Fruit fly (Drosophila melanogaster): ENCODE data around the gene CG43155.

The CG43155 gene

DNA sequence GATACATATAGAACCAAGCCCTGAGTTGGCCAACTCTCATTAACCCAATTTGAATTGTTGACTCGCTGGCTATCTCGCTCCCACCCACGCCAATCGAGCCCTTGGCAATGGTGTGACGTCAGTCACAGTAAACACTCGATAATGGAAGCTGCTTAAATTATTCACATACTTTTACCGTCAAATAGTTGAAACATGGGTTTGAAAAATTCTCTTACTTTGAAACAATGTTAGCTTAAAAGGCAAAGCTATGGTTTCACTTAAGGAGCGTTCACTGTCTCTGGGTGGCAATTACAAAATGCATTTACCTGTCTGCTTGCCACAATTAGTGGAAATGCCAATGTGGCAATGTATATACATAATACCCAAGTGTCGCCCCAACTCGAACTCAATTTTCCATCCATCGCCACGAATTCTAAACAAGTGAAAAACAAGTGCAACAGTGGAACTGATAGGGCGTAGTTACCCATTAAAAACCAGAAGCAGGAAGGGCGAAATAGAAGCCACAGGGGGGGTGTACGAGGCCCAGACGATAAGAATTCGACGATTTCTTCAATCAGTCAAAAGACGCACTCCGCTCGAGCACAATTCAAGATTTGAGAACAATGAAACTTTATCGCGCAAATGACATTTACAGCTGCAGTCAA, 10.0 kb upstream of the CG43155 start (continued):
- TF ChIP-seq Dll (GFP tag; IDR thresholded peaks at IDR 0.05; ENCODE audit: partially characterized antibody) (no peak), Sry-δ (GFP tag; optimal IDR thresholded peaks at IDR 0.05) (peak; percentile 49), CG11085 (GFP tag; IDR thresholded peaks at IDR 0.05) (peak; percentile 81), CG17361 (GFP tag; IDR thresholded peaks at IDR 0.05) (peak; percentile 82), CG6272 (GFP tag; IDR thresholded peaks at IDR 0.05) (peak; percentile 71), wor (GFP tag; IDR thresholded peaks at IDR 0.05) (peak; percentile 72), Opbp (GFP tag; IDR thresholded peaks at IDR 0.05; ENCODE audit: partially characterized antibody) (no peak), croc (GFP tag; conservative IDR thresholded peaks at IDR 0.05) (peak; percentile 68), CG34376 (GFP tag; optimal IDR thresholded peaks at IDR 0.05) (peak; percentile 68), CG12219 (GFP tag; optimal IDR thresholded peaks at IDR 0.05) (peak; percentile 90), CG18764 (GFP tag; optimal IDR thresholded peaks at IDR 0.05) (peak; percentile 59), NfI (GFP tag; optimal IDR thresholded peaks at IDR 0.05) (peak; percentile 88), ro (GFP tag; IDR thresholded peaks at IDR 0.05) (0 out of 2 replicates have a peak, but pooled peaks have one; percentile 26), da (GFP tag; optimal IDR thresholded peaks at IDR 0.05) (peak; percentile 29), CG17328 (GFP tag; IDR thresholded peaks at IDR 0.05) (peak; percentile 88), inv (GFP tag; IDR thresholded peaks at IDR 0.05; ENCODE audit: partially characterized antibody) (no peak), CG13424 (tag; optimal IDR thresholded peaks at IDR 0.05) (peak; percentile 90), CG2116 (GFP tag; optimal IDR thresholded peaks at IDR 0.05) (peak; percentile 37), Ets65A (GFP tag) (peak; percentile 98), lab (GFP tag; optimal IDR thresholded peaks at IDR 0.05) (peak; percentile 92), gfzf (GFP tag; optimal IDR thresholded peaks at IDR 0.05) (no peak), hbn (GFP tag; IDR thresholded peaks at IDR 0.05; ENCODE audit: partially characterized antibody) (no peak), CG4360 (GFP tag; IDR thresholded peaks at IDR 0.05) (peak; percentile 52), CG31365 (tag; optimal IDR thresholded peaks at IDR 0.05) (peak; percentile 67), CG4404 (GFP tag; IDR thresholded peaks at IDR 0.05) (peak; percentile 70), exex (tag; optimal IDR thresholded peaks at IDR 0.05) (peak; percentile 55), CG6689 (GFP tag; IDR thresholded peaks at IDR 0.05) (peak; percentile 89), zen2 (GFP tag; IDR thresholded peaks at IDR 0.05; ENCODE audit: partially characterized antibody) (no peak), yki (optimal IDR thresholded peaks at IDR 0.05) (no peak), Max (GFP tag; optimal IDR thresholded peaks at IDR 0.05) (peak; percentile 65), CG13624 (GFP tag; optimal IDR thresholded peaks at IDR 0.05) (peak; percentile 82), CG8944 (GFP tag; optimal IDR thresholded peaks at IDR 0.05) (peak; percentile 81), Camta (GFP tag; optimal IDR thresholded peaks at IDR 0.05) (peak; percentile 82), CG14014 (GFP tag; IDR thresholded peaks at IDR 0.05) (peak; percentile 89), pfk (GFP tag; optimal IDR thresholded peaks at IDR 0.05) (peak; percentile 25), CG13287 (GFP tag; IDR thresholded peaks at IDR 0.05; ENCODE audit: partially characterized antibody) (no peak), dati (GFP tag; IDR thresholded peaks at IDR 0.05) (peak; percentile 68), sim (GFP tag; IDR thresholded peaks at IDR 0.05) (peak; percentile 52; the same call in 1 of the 2 replicates), CG7839 (tag; optimal IDR thresholded peaks at IDR 0.05) (peak; percentile 90), caup (GFP tag; optimal IDR thresholded peaks at IDR 0.05; ENCODE audit: severe bottlenecking) (peak; percentile 80), Hmx (GFP tag; optimal IDR thresholded peaks at IDR 0.05) (peak; percentile 9), row (GFP tag; IDR thresholded peaks at IDR 0.05) (peak; percentile 89), Lhr (GFP tag; optimal IDR thresholded peaks at IDR 0.05) (peak; percentile 37), CG5953 (GFP tag; IDR thresholded peaks at IDR 0.05) (peak; percentile 89), CG4707 (GFP tag; optimal IDR thresholded peaks at IDR 0.05) (peak; percentile 69), CG2120 (GFP tag; optimal IDR thresholded peaks at IDR 0.05) (peak; percentile 88), CG9609 (GFP tag; optimal IDR thresholded peaks at IDR 0.05) (peak; percentile 86), bowl (GFP tag; IDR thresholded peaks at IDR 0.05) (peak; percentile 75), sc (optimal IDR thresholded peaks at IDR 0.05) (no peak), sc (GFP tag; optimal IDR thresholded peaks at IDR 0.05) (peak; percentile 29), CTCF (GFP tag; optimal IDR thresholded peaks at IDR 0.05) (peak; percentile 22)
